Worm (Caenorhabditis elegans) whole organism, early embryonic: ENCODE data around the gene pycr-1.

ENCODE experiments used
- B0310.2 ChIP-seq: sonication (generic microtip); optimal IDR thresholded peaks from 2 replicates; lab custom pipeline; 2016; ENCODE audit warnings: mild to moderate bottlenecking, missing genetic modification characterization, missing compliant biosample characterization
- aly-1 ChIP-seq: sonication (generic microtip); optimal IDR thresholded peaks from 2 replicates; lab custom pipeline; 2016; ENCODE audit warnings: missing genetic modification characterization, missing compliant biosample characterization
- ama-1 ChIP-seq: fragments of 150-350 bp; optimal IDR thresholded peaks from 2 replicates; lab custom pipeline; 2014
- ceh-13 ChIP-seq: fragments of 200-800 bp; sonication (Bioruptor generic); optimal IDR thresholded peaks from 2 replicates; lab custom pipeline; 2018; ENCODE audit warnings: mild to moderate bottlenecking, missing genetic modification characterization, missing compliant biosample characterization
- ceh-36 ChIP-seq: sonication (generic microtip); optimal IDR thresholded peaks from 2 replicates; lab custom pipeline; 2016; ENCODE audit warnings: missing genetic modification characterization, inconsistent platforms, missing compliant biosample characterization
- ets-7 ChIP-seq: sonication (generic microtip); optimal IDR thresholded peaks from 2 replicates; lab custom pipeline; 2016; ENCODE audit warnings: missing genotype, missing genetic modification characterization, missing compliant biosample characterization
- flt-1 ChIP-seq: fragments of 200-800 bp; sonication (Bioruptor generic); IDR thresholded peaks from 2 replicates; pipeline ENCODE4 v1.3.6; 2022; ENCODE audit warnings: missing genetic modification characterization, missing compliant biosample characterization
- hmbx-1 ChIP-seq: sonication (generic microtip); optimal IDR thresholded peaks from 2 replicates; lab custom pipeline; 2016; ENCODE audit warnings: mild to moderate bottlenecking, missing genetic modification characterization, missing compliant biosample characterization
- hmg-4 ChIP-seq: fragments of 200-800 bp; sonication (Bioruptor generic); optimal IDR thresholded peaks from 2 replicates; lab custom pipeline; 2018; ENCODE audit warnings: mild to moderate bottlenecking, missing genetic modification characterization, missing compliant biosample characterization
- pes-1 ChIP-seq: fragments of 200-800 bp; sonication (Bioruptor generic); IDR thresholded peaks from 2 replicates; pipeline ENCODE4 v1.3.6; 2022; ENCODE audit warnings: missing genetic modification reagents, missing genetic modification characterization, missing compliant biosample characterization
- tbx-11 ChIP-seq: fragments of 200-800 bp; sonication (Bioruptor generic); IDR thresholded peaks from 2 replicates; pipeline ENCODE4 v1.3.6; 2022; ENCODE audit warnings: missing genetic modification characterization, missing compliant biosample characterization
- tbx-37 ChIP-seq: fragments of 200-800 bp; sonication (Bioruptor generic); conservative IDR thresholded peaks from 2 replicates; pipeline ENCODE4 v1.3.6; 2022; ENCODE audit warnings: missing genetic modification reagents, missing genetic modification characterization, missing compliant biosample characterization
- tra-4 ChIP-seq: sonication (generic microtip); optimal IDR thresholded peaks from 2 replicates; lab custom pipeline; 2017; ENCODE audit warnings: missing genetic modification characterization, missing compliant biosample characterization

DNA sequence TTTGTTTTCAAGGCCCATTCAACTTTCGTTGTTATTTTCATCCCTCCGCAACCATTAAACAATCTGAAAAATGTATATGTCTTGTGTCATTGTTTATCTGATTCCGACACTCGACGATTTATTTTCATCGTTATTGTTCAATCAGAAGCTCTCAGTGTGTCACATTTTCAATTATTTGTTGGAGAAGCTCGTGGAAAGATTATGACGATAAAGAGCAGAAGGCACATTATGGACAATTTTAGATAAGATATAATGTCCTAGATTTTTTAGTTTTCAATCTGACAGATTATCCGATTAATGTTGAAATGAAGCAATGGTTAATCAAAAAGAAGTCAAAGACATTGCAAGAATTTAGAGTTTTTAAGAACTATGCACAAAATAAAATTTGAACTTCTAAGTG, 18.3 kb downstream of the pycr-1 start:
- TF ChIP-seq aly-1 (no peak), hmbx-1 (tag; lab: Kevin White, UChicago) (no peak), ceh-36 (no peak), ama-1 (no peak), flt-1 (no peak), pes-1 (GFP tag; lab: Robert Waterston, UW) (no peak), tra-4 (tag; lab: Kevin White, UChicago) (no peak), B0310.2 (tag; lab: Kevin White, UChicago) (no peak), hmg-4 (no peak), ets-7 (tag; lab: Kevin White, UChicago) (no peak), tbx-11 (GFP tag; lab: Robert Waterston, UW) (no peak), ceh-13 (GFP tag; lab: Kevin White, UChicago) (no peak), tbx-37 (no peak)
